Worm (Caenorhabditis elegans) whole organism, young adult: ENCODE measurements around the gene C05D11.13.

ENCODE experiments used
- B0019.2 ChIP-seq: fragments of 200-800 bp; sonication (Bioruptor generic); conservative IDR thresholded peaks from 2 replicates; pipeline ENCODE4 v1.3.6; 2022; ENCODE audit warnings: missing genetic modification reagents, missing genetic modification characterization, missing compliant biosample characterization
- D2030.7 ChIP-seq: fragments of 200-800 bp; sonication (Bioruptor generic); IDR thresholded peaks from 2 replicates; pipeline ENCODE4 v1.3.6; 2022; ENCODE audit warnings: missing genetic modification reagents, missing genetic modification characterization, missing compliant biosample characterization
- F10E7.11 ChIP-seq: sonication (generic microtip); optimal IDR thresholded peaks from 2 replicates; lab custom pipeline; 2017; ENCODE audit warnings: mild to moderate bottlenecking, missing genetic modification characterization, moderate library complexity, missing compliant biosample characterization
- F33H1.4 ChIP-seq: fragments of 200-800 bp; sonication (Bioruptor generic); IDR thresholded peaks from 2 replicates; pipeline ENCODE4 v1.3.6; 2022; ENCODE audit warnings: missing genetic modification reagents, missing genetic modification characterization, missing compliant biosample characterization
- F55B11.4 ChIP-seq: sonication (generic microtip); optimal IDR thresholded peaks from 2 replicates; lab custom pipeline; 2016; ENCODE audit warnings: missing compliant biosample characterization, missing genetic modification characterization, borderline replicate concordance; ENCODE audit not compliant: insufficient read depth
- F57A8.1 ChIP-seq: fragments of 200-800 bp; sonication (Bioruptor generic); optimal IDR thresholded peaks from 2 replicates; lab custom pipeline; 2018; ENCODE audit warnings: mild to moderate bottlenecking, missing genetic modification characterization, moderate library complexity, missing compliant biosample characterization
- K11D2.4 ChIP-seq: fragments of 200-800 bp; sonication (Bioruptor generic); IDR thresholded peaks from 2 replicates; pipeline ENCODE4 v1.3.6; 2022; ENCODE audit warnings: missing genetic modification reagents, missing genetic modification characterization, missing compliant biosample characterization
- K12H6.12 ChIP-seq: fragments of 200-800 bp; sonication (Bioruptor generic); optimal IDR thresholded peaks from 2 replicates; lab custom pipeline; 2018; ENCODE audit warnings: mild to moderate bottlenecking, missing genetic modification characterization, missing compliant biosample characterization
- Y53G8AR.9 ChIP-seq: fragments of 200-800 bp; sonication (Bioruptor generic); conservative IDR thresholded peaks from 2 replicates; pipeline ENCODE4 v1.3.6; 2022; ENCODE audit warnings: missing genetic modification reagents, missing genetic modification characterization, missing compliant biosample characterization
- Y67H2A.10 ChIP-seq: fragments of 200-800 bp; sonication (Bioruptor generic); conservative IDR thresholded peaks from 2 replicates; pipeline ENCODE4 v1.3.6; 2022; ENCODE audit warnings: missing genetic modification reagents, missing genetic modification characterization, missing compliant biosample characterization
- ama-1 ChIP-seq, 3 experiments: fragments of 150-350 bp in 1 of 3; sonication (generic microtip) in 2 of 3; optimal IDR thresholded peaks; 2 replicates each; lab custom pipeline; 2014 to 2018; ENCODE audit warnings: missing biosample characterization in 2 of 3, missing genetic modification characterization in 2 of 3, missing genetic modification reagents in 2 of 3
- aptf-2 ChIP-seq: fragments of 200-800 bp; sonication (Bioruptor generic); conservative IDR thresholded peaks from 2 replicates; pipeline ENCODE4 v1.3.6; 2022; ENCODE audit warnings: missing genetic modification reagents, missing genetic modification characterization, missing compliant biosample characterization
- aptf-3 ChIP-seq: fragments of 200-800 bp; sonication (Bioruptor generic); IDR thresholded peaks from 2 replicates; pipeline ENCODE4 v1.3.6; 2022; ENCODE audit warnings: missing genetic modification characterization, missing compliant biosample characterization
- attf-3 ChIP-seq: fragments of 200-800 bp; sonication (Bioruptor generic); conservative IDR thresholded peaks from 2 replicates; pipeline ENCODE4 v1.3.6; 2022; ENCODE audit warnings: missing genetic modification reagents, missing genetic modification characterization, missing compliant biosample characterization
- bed-2 ChIP-seq: fragments of 200-800 bp; sonication (Bioruptor generic); IDR thresholded peaks from 2 replicates; pipeline ENCODE4 v1.3.6; 2022; ENCODE audit warnings: missing genetic modification reagents, missing genetic modification characterization, missing compliant biosample characterization
- ceh-27 ChIP-seq: fragments of 200-800 bp; sonication (Bioruptor generic); optimal IDR thresholded peaks from 2 replicates; lab custom pipeline; 2018; ENCODE audit warnings: mild to moderate bottlenecking, missing genetic modification characterization, moderate library complexity, missing compliant biosample characterization
- dox-1 ChIP-seq: fragments of 200-800 bp; sonication (Bioruptor generic); IDR thresholded peaks from 2 replicates; pipeline ENCODE4 v1.3.6; 2022; ENCODE audit warnings: missing genetic modification reagents, missing genetic modification characterization, missing compliant biosample characterization
- egl-18 ChIP-seq: fragments of 200-800 bp; sonication (Bioruptor generic); IDR thresholded peaks from 2 replicates; pipeline ENCODE4 v1.3.6; 2022; ENCODE audit warnings: missing genetic modification reagents, missing genetic modification characterization, missing compliant biosample characterization
- egl-44 ChIP-seq: fragments of 200-800 bp; sonication (Bioruptor generic); IDR thresholded peaks from 2 replicates; pipeline ENCODE4 v1.3.6; 2022; ENCODE audit warnings: missing genetic modification reagents, missing genetic modification characterization, missing compliant biosample characterization
- ets-4 ChIP-seq: fragments of 200-800 bp; sonication (Bioruptor generic); optimal IDR thresholded peaks from 2 replicates; lab custom pipeline; 2018; ENCODE audit warnings: mild to moderate bottlenecking, missing genetic modification characterization, missing compliant biosample characterization
- fkh-3 ChIP-seq: sonication (generic microtip); optimal IDR thresholded peaks from 2 replicates; lab custom pipeline; 2016; ENCODE audit warnings: mild to moderate bottlenecking, missing genetic modification characterization, missing compliant biosample characterization
- gei-17 ChIP-seq: fragments of 200-800 bp; sonication (Bioruptor generic); optimal IDR thresholded peaks from 2 replicates; lab custom pipeline; 2018; ENCODE audit warnings: mild to moderate bottlenecking, missing genetic modification characterization, missing compliant biosample characterization
- him-1 ChIP-seq: sonication (generic microtip); optimal IDR thresholded peaks from 2 replicates; lab custom pipeline; 2016; ENCODE audit warnings: missing genotype, missing genetic modification reagents, missing genetic modification characterization, missing compliant biosample characterization
- hmg-1.2 ChIP-seq: fragments of 200-800 bp; sonication (Bioruptor generic); IDR thresholded peaks from 2 replicates; pipeline ENCODE4 v1.3.6; 2022; ENCODE audit warnings: missing genetic modification reagents, missing genetic modification characterization, missing compliant biosample characterization
- hrde-1 ChIP-seq: sonication (generic microtip); optimal IDR thresholded peaks from 2 replicates; lab custom pipeline; 2016; ENCODE audit warnings: missing genetic modification characterization, mild to moderate bottlenecking, missing compliant biosample characterization, moderate library complexity, missing genotype, missing genetic modification reagents, borderline replicate concordance
- hsf-1 ChIP-seq: fragments of 200-800 bp; sonication (Bioruptor generic); IDR thresholded peaks from 2 replicates; pipeline ENCODE4 v1.3.6; 2022; ENCODE audit warnings: missing genetic modification reagents, missing genetic modification characterization, missing compliant biosample characterization
- lin-26 ChIP-seq: fragments of 200-800 bp; sonication (Bioruptor generic); IDR thresholded peaks from 2 replicates; pipeline ENCODE4 v1.3.6; 2022; ENCODE audit warnings: missing genetic modification reagents, missing genetic modification characterization, missing compliant biosample characterization
- lin-54 ChIP-seq: fragments of 200-800 bp; sonication (Bioruptor generic); optimal IDR thresholded peaks from 2 replicates; lab custom pipeline; 2018; ENCODE audit warnings: mild to moderate bottlenecking, missing genetic modification characterization, missing compliant biosample characterization
- lir-1 ChIP-seq: fragments of 200-800 bp; sonication (Bioruptor generic); conservative IDR thresholded peaks from 2 replicates; pipeline ENCODE4 v1.3.6; 2022; ENCODE audit warnings: missing genetic modification reagents, missing genetic modification characterization, missing compliant biosample characterization
- lsl-1 ChIP-seq: fragments of 200-800 bp; sonication (Bioruptor generic); optimal IDR thresholded peaks from 2 replicates; lab custom pipeline; 2018; ENCODE audit warnings: mild to moderate bottlenecking, missing genetic modification characterization, moderate library complexity, missing compliant biosample characterization
- madf-6 ChIP-seq: fragments of 200-800 bp; sonication (Bioruptor generic); IDR thresholded peaks from 2 replicates; pipeline ENCODE4 v1.3.6; 2022; ENCODE audit warnings: missing genetic modification reagents, missing genetic modification characterization, missing compliant biosample characterization
- mxl-1 ChIP-seq: sonication (generic microtip); optimal IDR thresholded peaks from 2 replicates; lab custom pipeline; 2016; ENCODE audit warnings: missing genetic modification characterization, missing compliant biosample characterization
- nhr-90 ChIP-seq: sonication (generic microtip); optimal IDR thresholded peaks from 2 replicates; lab custom pipeline; 2016; ENCODE audit warnings: missing genotype, mild to moderate bottlenecking, missing genetic modification characterization, missing compliant biosample characterization
- sdz-38 ChIP-seq: sonication (generic microtip); optimal IDR thresholded peaks from 2 replicates; lab custom pipeline; 2016; ENCODE audit warnings: missing genotype, missing genetic modification characterization, missing compliant biosample characterization
- snpc-3.4 ChIP-seq: sonication (generic microtip); optimal IDR thresholded peaks from 2 replicates; lab custom pipeline; 2017; ENCODE audit warnings: missing genetic modification characterization, mild to moderate bottlenecking, missing compliant biosample characterization, antibody characterized with exemption, moderate library complexity, missing genotype, missing genetic modification reagents
- somi-1 ChIP-seq: fragments of 200-800 bp; sonication (Bioruptor generic); optimal IDR thresholded peaks from 2 replicates; lab custom pipeline; 2018; ENCODE audit warnings: mild to moderate bottlenecking, missing genetic modification characterization, missing compliant biosample characterization
- xnd-1 ChIP-seq: sonication (generic microtip); optimal IDR thresholded peaks from 2 replicates; lab custom pipeline; 2016; ENCODE audit warnings: missing genotype, missing genetic modification reagents, missing genetic modification characterization, missing compliant biosample characterization
- zfh-2 ChIP-seq: fragments of 200-800 bp; sonication (Bioruptor generic); conservative IDR thresholded peaks from 2 replicates; pipeline ENCODE4 v1.3.6; 2022; ENCODE audit warnings: missing genetic modification reagents, missing genetic modification characterization, missing compliant biosample characterization
- ztf-18 ChIP-seq: sonication (generic microtip); optimal IDR thresholded peaks from 2 replicates; lab custom pipeline; 2016; ENCODE audit warnings: missing genotype, mild to moderate bottlenecking, missing genetic modification characterization, missing compliant biosample characterization
- ztf-22 ChIP-seq: fragments of 200-800 bp; sonication (Bioruptor generic); optimal IDR thresholded peaks from 2 replicates; lab custom pipeline; 2018; ENCODE audit warnings: mild to moderate bottlenecking, missing genetic modification characterization, moderate library complexity, missing compliant biosample characterization
- ztf-3 ChIP-seq: fragments of 200-800 bp; sonication (Bioruptor generic); optimal IDR thresholded peaks from 2 replicates; lab custom pipeline; 2018; ENCODE audit warnings: mild to moderate bottlenecking, missing genetic modification characterization, missing compliant biosample characterization

Gene C05D11.13

DNA sequence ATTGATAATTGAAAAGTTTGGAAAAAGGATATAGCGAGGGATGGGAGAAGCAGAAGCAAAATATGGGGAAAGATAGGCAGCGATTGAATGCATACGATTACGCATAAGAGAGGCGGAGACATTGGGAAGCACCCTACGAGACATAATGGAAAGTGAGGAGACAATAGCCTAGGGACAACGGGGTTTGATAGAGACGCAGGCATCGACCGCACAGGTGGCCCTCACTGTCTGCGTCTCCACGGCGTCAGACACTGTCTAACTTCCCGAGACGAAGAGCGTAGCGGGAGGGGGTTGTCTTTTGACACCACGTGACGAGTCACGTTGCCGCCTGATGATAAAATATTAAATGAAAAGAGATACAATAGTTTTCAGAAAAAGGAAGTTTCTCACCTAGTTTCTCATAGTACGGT, 23.4 kb downstream of the C05D11.13 start (continued):
- TF ChIP-seq fkh-3 (tag; lab: Kevin White, UChicago) (no peak), dox-1 (GFP tag; lab: Robert Waterston, UW) (peak; percentile 80), somi-1 (GFP tag; lab: Kevin White, UChicago) (peak; percentile 88), B0019.2 (no peak), aptf-2 (GFP tag; lab: Robert Waterston, UW) (no peak), Y53G8AR.9 (GFP tag; lab: Robert Waterston, UW) (no peak), ets-4 (GFP tag; lab: Kevin White, UChicago) (peak; percentile 74), Y67H2A.10 (GFP tag; lab: Robert Waterston, UW) (no peak), madf-6 (GFP tag; lab: Robert Waterston, UW) (peak; percentile 50; the same call in 1 of the 2 replicates), snpc-3.4 (tag; lab: Kevin White, UChicago) (no peak), gei-17 (peak; percentile 76), attf-3 (GFP tag; lab: Robert Waterston, UW) (no peak), lsl-1 (GFP tag; lab: Kevin White, UChicago) (no peak), F57A8.1 (no peak), hrde-1 (tag; lab: Kevin White, UChicago) (no peak), F55B11.4 (tag; lab: Kevin White, UChicago) (no peak), ama-1 (optimal IDR thresholded peaks at IDR 0.05; lab: Kevin White, UChicago) (no peak), ama-1 (GFP tag; optimal IDR thresholded peaks at IDR 0.05; lab: Kevin White, UChicago) (no peak), ztf-18 (peak; percentile 38), hsf-1 (GFP tag; lab: Robert Waterston, UW) (no peak), K12H6.12 (peak; percentile 68), sdz-38 (tag; lab: Kevin White, UChicago) (no peak), ztf-22 (peak; percentile 60), bed-2 (GFP tag; lab: Robert Waterston, UW) (no peak), nhr-90 (tag; lab: Kevin White, UChicago) (no peak), lin-54 (peak; percentile 71), him-1 (tag; lab: Kevin White, UChicago) (no peak), K11D2.4 (GFP tag; lab: Robert Waterston, UW) (peak; percentile 85), F33H1.4 (GFP tag; lab: Robert Waterston, UW) (no peak), F10E7.11 (tag; lab: Kevin White, UChicago) (no peak), egl-44 (peak; percentile 91), ceh-27 (GFP tag; lab: Kevin White, UChicago) (peak; percentile 56), xnd-1 (tag; lab: Kevin White, UChicago) (no peak), egl-18 (no peak), D2030.7 (GFP tag; lab: Robert Waterston, UW) (no peak), mxl-1 (tag; lab: Kevin White, UChicago) (no peak), zfh-2 (peak; percentile 97)

DNA sequence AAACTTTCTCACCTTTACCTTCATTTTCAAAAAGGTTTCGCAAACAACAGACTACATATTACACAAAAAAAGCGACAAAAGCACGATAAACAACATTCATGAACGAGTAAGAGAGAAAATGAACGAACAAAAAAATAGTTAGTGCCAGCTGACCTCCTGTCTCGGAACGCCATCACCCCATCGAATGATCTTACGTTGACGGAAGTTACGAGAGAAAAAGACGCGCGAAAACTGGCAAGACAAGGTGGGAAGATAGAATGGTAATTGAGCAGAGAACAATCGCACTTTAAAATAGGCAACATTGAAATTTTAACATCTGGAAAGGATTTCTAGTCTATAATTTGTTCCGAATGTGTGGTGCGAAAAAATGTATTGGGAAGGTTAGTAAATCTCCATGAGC, 24.2 kb downstream of the C05D11.13 start:
- TF ChIP-seq ama-1 (optimal IDR thresholded peaks at IDR 0.05; lab: Kevin White, UChicago) (peak; percentile 2), ama-1 (GFP tag; optimal IDR thresholded peaks at IDR 0.05; lab: Kevin White, UChicago) (no peak), aptf-3 (GFP tag; lab: Robert Waterston, UW) (no peak), ztf-3 (GFP tag; lab: Kevin White, UChicago) (no peak), somi-1 (GFP tag; lab: Kevin White, UChicago) (peak; percentile 18), hmg-1.2 (GFP tag; lab: Robert Waterston, UW) (no peak), mxl-1 (tag; lab: Kevin White, UChicago) (no peak), lin-26 (GFP tag; lab: Robert Waterston, UW) (0 out of 2 replicates have a peak, but pooled peaks have one; percentile 25), lir-1 (GFP tag; lab: Robert Waterston, UW) (no peak), hsf-1 (GFP tag; lab: Robert Waterston, UW) (no peak), snpc-3.4 (tag; lab: Kevin White, UChicago) (no peak)
- TF ChIP-seq, all 124 proteins: peak for 3
